Worm (Caenorhabditis elegans) whole organism, late embryonic: ENCODE data around the gene Y51H4A.5.

Experiments
- ceh-2 ChIP-seq: sonication (generic microtip); optimal IDR thresholded peaks from 2 replicates; lab custom pipeline; 2016; ENCODE audit warnings: missing genotype, missing genetic modification characterization, missing compliant biosample characterization
- dmd-4 ChIP-seq: sonication (generic microtip); optimal IDR thresholded peaks from 2 replicates; lab custom pipeline; 2016; ENCODE audit warnings: borderline replicate concordance, missing genetic modification characterization, missing compliant biosample characterization
- madf-2 ChIP-seq: sonication (generic microtip); optimal IDR thresholded peaks from 2 replicates; lab custom pipeline; 2017; ENCODE audit warnings: missing genetic modification characterization, missing compliant biosample characterization
- pqm-1 ChIP-seq: sonication (generic microtip); optimal IDR thresholded peaks from 2 replicates; lab custom pipeline; 2016; ENCODE audit warnings: missing genetic modification characterization, missing compliant biosample characterization
- syd-9 ChIP-seq: sonication (generic microtip); optimal IDR thresholded peaks from 2 replicates; lab custom pipeline; 2016; ENCODE audit warnings: mild to moderate bottlenecking, missing genetic modification characterization, moderate library complexity, missing compliant biosample characterization
- tbx-2 ChIP-seq: sonication (generic microtip); optimal IDR thresholded peaks from 2 replicates; lab custom pipeline; 2016; ENCODE audit warnings: missing genetic modification characterization, missing compliant biosample characterization

DNA sequence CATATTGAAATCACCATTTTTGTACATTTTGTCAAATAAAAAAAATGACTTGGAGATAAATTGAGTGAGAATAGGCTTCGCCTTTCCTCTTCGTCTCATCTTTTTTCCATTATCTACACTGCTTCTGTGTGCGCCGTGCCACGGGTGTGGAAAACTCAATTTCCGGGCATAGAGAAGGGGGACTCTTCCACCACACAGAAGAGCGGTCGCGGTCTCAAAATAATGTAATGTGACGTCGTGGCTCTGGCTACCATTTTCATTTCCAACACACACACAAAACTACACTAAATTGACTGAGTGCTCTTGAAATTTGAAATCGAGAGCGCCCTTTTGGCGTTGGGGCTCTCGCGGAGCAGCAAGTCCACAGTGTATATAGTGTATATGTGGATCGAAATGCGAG lies 31.9 kb downstream of the Y51H4A.5 start:
- no peak for TF ChIP-seq ceh-2 (tag; lab: Kevin White, UChicago)
- no peak for TF ChIP-seq madf-2
- TF ChIP-seq dmd-4 (tag; lab: Kevin White, UChicago): no peak
- TF ChIP-seq tbx-2: no peak
- no peak for TF ChIP-seq syd-9 (tag; lab: Kevin White, UChicago)
- no peak for TF ChIP-seq pqm-1
